Worm (Caenorhabditis elegans) whole organism, L3 larva: ENCODE results near the gene fmo-5.

ENCODE experiments used
- ceh-28 ChIP-seq: fragments of 150-350 bp; optimal IDR thresholded peaks from 2 replicates; lab custom pipeline; 2014; ENCODE audit warnings: missing biosample characterization, missing genetic modification reagents, missing genetic modification characterization
- tbx-2 ChIP-seq: sonication (generic microtip); optimal IDR thresholded peaks from 2 replicates; lab custom pipeline; 2016; ENCODE audit warnings: mild to moderate bottlenecking, missing genetic modification characterization, missing compliant biosample characterization

ce11 chrV:856549-856948, 46.9 kb downstream of the fmo-5 start, which contains the start of gene K09C6.2:
- TF ChIP-seq tbx-2 (tag; lab: Kevin White, UChicago): no peak
- no peak for TF ChIP-seq ceh-28 (tag; lab: Kevin White, UChicago)
